Worm (Caenorhabditis elegans) whole organism, L4 larva: Measurements from ENCODE around the gene ZK1010.4.

Experiments used
- D1046.2 ChIP-seq: fragments of 200-800 bp; sonication (Bioruptor generic); IDR thresholded peaks from 2 replicates; pipeline ENCODE4 v1.3.6; 2022; ENCODE audit warnings: missing genetic modification characterization, missing compliant biosample characterization
- R02D3.7 ChIP-seq: fragments of 150-350 bp; sonication (generic microtip); optimal IDR thresholded peaks from 3 replicates; lab custom pipeline; 2014; ENCODE audit warnings: missing biosample characterization, missing genetic modification characterization
- T20F7.1 ChIP-seq: fragments of 200-800 bp; sonication (Bioruptor generic); optimal IDR thresholded peaks from 2 replicates; lab custom pipeline; 2018; ENCODE audit warnings: mild to moderate bottlenecking, missing genetic modification characterization, missing compliant biosample characterization
- Y75B8A.6 ChIP-seq: fragments of 200-800 bp; sonication (Bioruptor generic); IDR thresholded peaks from 2 replicates; pipeline ENCODE4 v1.3.6; 2022; ENCODE audit warnings: missing genetic modification reagents, missing genetic modification characterization, missing compliant biosample characterization
- ama-1 ChIP-seq: fragments of 150-350 bp; optimal IDR thresholded peaks from 2 replicates; lab custom pipeline; 2014; ENCODE audit warnings: inconsistent platforms, mixed read lengths
- ceh-20 ChIP-seq: fragments of 200-800 bp; sonication (Bioruptor generic); IDR thresholded peaks from 2 replicates; pipeline ENCODE4 v1.3.6; 2022; ENCODE audit warnings: missing genetic modification reagents, missing genetic modification characterization, missing compliant biosample characterization
- ceh-32 ChIP-seq: sonication (generic microtip); optimal IDR thresholded peaks from 2 replicates; lab custom pipeline; 2016; ENCODE audit warnings: mild to moderate bottlenecking, missing genetic modification characterization, missing compliant biosample characterization; ENCODE audit not compliant: poor library complexity
- ceh-44 ChIP-seq: fragments of 200-800 bp; sonication (Bioruptor generic); IDR thresholded peaks from 2 replicates; pipeline ENCODE4 v1.3.6; 2022; ENCODE audit warnings: missing genetic modification reagents, missing genetic modification characterization, missing compliant biosample characterization
- cey-2 ChIP-seq: sonication (generic microtip); optimal IDR thresholded peaks from 3 replicates; lab custom pipeline; 2017; ENCODE audit warnings: missing genetic modification characterization, mild to moderate bottlenecking, missing compliant biosample characterization, antibody characterized with exemption, borderline replicate concordance; ENCODE audit not compliant: insufficient read depth
- ctbp-1 ChIP-seq: fragments of 200-800 bp; sonication (Bioruptor generic); IDR thresholded peaks from 2 replicates; pipeline ENCODE4 v1.3.6; 2022; ENCODE audit warnings: missing genetic modification reagents, missing genetic modification characterization, missing compliant biosample characterization
- daf-16 ChIP-seq, 3 experiments: sonication (generic microtip); optimal IDR thresholded peaks; 2 replicates each; lab custom pipeline; 2016 to 2017; ENCODE audit warnings: missing genetic modification characterization in 3 of 3, missing genetic modification reagents in 3 of 3, mild to moderate bottlenecking in 2 of 3, missing compliant biosample characterization in 2 of 3, missing biosample characterization in 1 of 3, moderate library complexity in 1 of 3
- daf-19 ChIP-seq: fragments of 200-800 bp; sonication (Bioruptor generic); conservative IDR thresholded peaks from 2 replicates; pipeline ENCODE4 v1.3.6; 2022; ENCODE audit warnings: missing genetic modification characterization, missing compliant biosample characterization
- daf-8 ChIP-seq: fragments of 200-800 bp; sonication (Bioruptor generic); IDR thresholded peaks from 2 replicates; pipeline ENCODE4 v1.3.6; 2022; ENCODE audit warnings: missing genetic modification characterization, missing compliant biosample characterization
- dmd-8 ChIP-seq: fragments of 200-800 bp; sonication (Bioruptor generic); IDR thresholded peaks from 2 replicates; pipeline ENCODE4 v1.3.6; 2022; ENCODE audit warnings: missing genetic modification characterization, missing compliant biosample characterization
- fkh-10 ChIP-seq: fragments of 150-350 bp; optimal IDR thresholded peaks from 2 replicates; lab custom pipeline; 2014; ENCODE audit warnings: missing biosample characterization, missing genetic modification reagents, missing genetic modification characterization
- fos-1 ChIP-seq: fragments of 150-350 bp; optimal IDR thresholded peaks from 2 replicates; lab custom pipeline; 2014; ENCODE audit warnings: missing biosample characterization, missing genetic modification characterization
- hmg-1.1 ChIP-seq: fragments of 200-800 bp; sonication (Bioruptor generic); IDR thresholded peaks from 2 replicates; pipeline ENCODE4 v1.3.6; 2022; ENCODE audit warnings: missing genetic modification reagents, missing genetic modification characterization, missing compliant biosample characterization
- lin-38 ChIP-seq: fragments of 200-800 bp; sonication (Bioruptor generic); IDR thresholded peaks from 2 replicates; pipeline ENCODE4 v1.3.6; 2022; ENCODE audit warnings: missing genetic modification reagents, missing genetic modification characterization, missing compliant biosample characterization
- lsy-2 ChIP-seq, 2 experiments: fragments of 150-350 bp in 1 of 2; sonication (generic microtip) in 1 of 2; optimal IDR thresholded peaks; 2 replicates each; lab custom pipeline; 2014 to 2017; ENCODE audit warnings: missing biosample characterization in 2 of 2, missing genetic modification characterization in 2 of 2
- madf-9 ChIP-seq: fragments of 200-800 bp; sonication (Bioruptor generic); conservative IDR thresholded peaks from 2 replicates; pipeline ENCODE4 v1.3.6; 2022; ENCODE audit warnings: missing genetic modification reagents, missing genetic modification characterization, missing compliant biosample characterization
- mdl-1 ChIP-seq, 2 experiments: fragments of 150-350 bp in 1 of 2; sonication (generic microtip) in 1 of 2; optimal IDR thresholded peaks; 2 replicates each; lab custom pipeline; 2014 to 2017; ENCODE audit warnings: missing biosample characterization in 2 of 2, missing genetic modification characterization in 2 of 2
- mep-1 ChIP-seq: fragments of 150-350 bp; sonication (generic microtip); optimal IDR thresholded peaks from 3 replicates; lab custom pipeline; 2014; ENCODE audit warnings: missing biosample characterization, missing genetic modification characterization
- mes-2 ChIP-seq: sonication (generic microtip); optimal IDR thresholded peaks from 2 replicates; lab custom pipeline; 2016; ENCODE audit warnings: missing genotype, mild to moderate bottlenecking, missing genetic modification characterization, missing compliant biosample characterization; ENCODE audit not compliant: poor library complexity, severe bottlenecking
- mxl-3 ChIP-seq: fragments of 200-800 bp; sonication (Bioruptor generic); optimal IDR thresholded peaks from 2 replicates; lab custom pipeline; 2018; ENCODE audit warnings: mild to moderate bottlenecking, missing genetic modification characterization, missing compliant biosample characterization
- nhr-102 ChIP-seq: sonication (generic microtip); optimal IDR thresholded peaks from 2 replicates; lab custom pipeline; 2016; ENCODE audit warnings: mild to moderate bottlenecking, missing genetic modification characterization, moderate library complexity, missing compliant biosample characterization
- nhr-28 ChIP-seq: fragments of 150-350 bp; optimal IDR thresholded peaks from 2 replicates; lab custom pipeline; 2014; ENCODE audit warnings: missing biosample characterization, missing genetic modification characterization
- saeg-2 ChIP-seq: fragments of 200-800 bp; sonication (Bioruptor generic); IDR thresholded peaks from 2 replicates; pipeline ENCODE4 v1.3.6; 2022; ENCODE audit warnings: missing genetic modification reagents, missing genetic modification characterization, missing compliant biosample characterization
- set-16 ChIP-seq: fragments of 200-800 bp; sonication (Bioruptor generic); IDR thresholded peaks from 2 replicates; pipeline ENCODE4 v1.3.6; 2022; ENCODE audit warnings: missing genetic modification reagents, missing genetic modification characterization, missing compliant biosample characterization
- snpc-1.2 ChIP-seq: fragments of 200-800 bp; sonication (Bioruptor generic); IDR thresholded peaks from 2 replicates; pipeline ENCODE4 v1.3.6; 2022; ENCODE audit warnings: missing genetic modification reagents, missing genetic modification characterization, missing compliant biosample characterization
- tag-97 ChIP-seq: fragments of 200-800 bp; sonication (Bioruptor generic); IDR thresholded peaks from 2 replicates; pipeline ENCODE4 v1.3.6; 2022; ENCODE audit warnings: missing genetic modification characterization, missing compliant biosample characterization
- vab-7 ChIP-seq: fragments of 200-800 bp; sonication (Bioruptor generic); IDR thresholded peaks from 2 replicates; pipeline ENCODE4 v1.3.6; 2022; ENCODE audit warnings: missing genetic modification reagents, missing genetic modification characterization, missing compliant biosample characterization
- zfp-3 ChIP-seq: fragments of 200-800 bp; sonication (Bioruptor generic); conservative IDR thresholded peaks from 2 replicates; pipeline ENCODE4 v1.3.6; 2022; ENCODE audit warnings: missing genetic modification reagents, missing genetic modification characterization, missing compliant biosample characterization

ZK1010.4 gene

ce11 chrIII:13015754-13016317 is 35.0 kb downstream of the ZK1010.4 start (continued):
- TF ChIP-seq ceh-44: peak; percentile 58; the same call in 1 of the 2 replicates
- no peak for TF ChIP-seq T20F7.1 (GFP tag; lab: Kevin White, UChicago)
- TF ChIP-seq ctbp-1 (GFP tag; lab: Robert Waterston, UW): peak; percentile 75; the same call in 1 of the 2 replicates
- TF ChIP-seq mdl-1 (tag; optimal IDR thresholded peaks at IDR 0.05; lab: Kevin White, UChicago): peak in 1 of 2 experiments; percentile 30
- TF ChIP-seq ceh-20 (GFP tag; lab: Robert Waterston, UW): peak; percentile 54; the same call in 1 of the 2 replicates
- TF ChIP-seq daf-8 (GFP tag; lab: Robert Waterston, UW): no peak
- TF ChIP-seq lsy-2 (tag; optimal IDR thresholded peaks at IDR 0.05; lab: Kevin White, UChicago): peak in 1 of 2 experiments; percentile 64
- peak; percentile 87 for TF ChIP-seq nhr-102 (tag; lab: Kevin White, UChicago)
- no peak; the same call in 1 of the 2 replicates for TF ChIP-seq madf-9 (GFP tag; lab: Robert Waterston, UW)
- peak; percentile 79 for TF ChIP-seq vab-7
- TF ChIP-seq ama-1 (lab: Kevin White, UChicago): no peak
- no peak for TF ChIP-seq daf-19 (GFP tag; lab: Robert Waterston, UW)
- TF ChIP-seq tag-97 (GFP tag; lab: Robert Waterston, UW): no peak
- TF ChIP-seq mxl-3 (GFP tag; lab: Kevin White, UChicago): peak; percentile 40
- no peak for TF ChIP-seq D1046.2 (GFP tag; lab: Robert Waterston, UW)
- peak; percentile 75 for TF ChIP-seq mes-2 (tag; lab: Kevin White, UChicago)
- peak; percentile 49 to 75 for TF ChIP-seq daf-16 (GFP tag; optimal IDR thresholded peaks at IDR 0.05; lab: Kevin White, UChicago)
- TF ChIP-seq daf-16 (tag; optimal IDR thresholded peaks at IDR 0.05; lab: Kevin White, UChicago): peak; percentile 90
- TF ChIP-seq fos-1 (tag; lab: Kevin White, UChicago): no peak
- no peak for TF ChIP-seq R02D3.7
- TF ChIP-seq mep-1 (tag; lab: Kevin White, UChicago): peak; percentile 60
- 0 out of 2 replicates have a peak, but pooled peaks have one; percentile 28 for TF ChIP-seq zfp-3 (GFP tag; lab: Robert Waterston, UW)
- TF ChIP-seq hmg-1.1 (GFP tag; lab: Robert Waterston, UW): peak; percentile 85
- no peak for TF ChIP-seq cey-2
- no peak for TF ChIP-seq nhr-28 (tag; lab: Kevin White, UChicago)

ce11 chrIII:13018619-13019018 is 37.7 kb downstream of the ZK1010.4 start, which contains the start of gene col-98:
col-98 (plus strand) TSS chrIII:13019008.
- TF ChIP-seq nhr-102 (tag; lab: Kevin White, UChicago): no peak
- TF ChIP-seq snpc-1.2 (GFP tag; lab: Robert Waterston, UW): no peak
- TF ChIP-seq vab-7: no peak
- TF ChIP-seq, all 104 proteins: peak for 0

- no peak for TF ChIP-seq lin-38 (GFP tag; lab: Robert Waterston, UW)
- TF ChIP-seq ceh-32 (tag; lab: Kevin White, UChicago): no peak
- peak; percentile 97 for TF ChIP-seq set-16 (GFP tag; lab: Robert Waterston, UW)
- TF ChIP-seq dmd-8: 0 out of 2 replicates have a peak, but pooled peaks have one; percentile 7
These were observed 38.8 kb downstream of the ZK1010.4 start for ce11 chrIII:13019547-13020098.

ce11 chrIII:13020741-13021140 is 39.9 kb downstream of the ZK1010.4 start, which contains the start of gene cyp-13A11:
cyp-13A11 (plus strand) TSS chrIII:13021006.
- TF ChIP-seq fkh-10 (GFP tag; lab: Kevin White, UChicago) (no peak), Y75B8A.6 (GFP tag; lab: Robert Waterston, UW) (no peak), nhr-28 (tag; lab: Kevin White, UChicago) (peak; percentile 7), saeg-2 (GFP tag; lab: Robert Waterston, UW) (no peak), daf-16 (GFP tag; optimal IDR thresholded peaks at IDR 0.05; lab: Kevin White, UChicago) (no peak), daf-16 (tag; optimal IDR thresholded peaks at IDR 0.05; lab: Kevin White, UChicago) (peak; percentile 94)
- TF ChIP-seq, all 104 proteins: peak for 2
